Worm (Caenorhabditis elegans) whole organism, young adult: ENCODE data around the gene ZC443.7.

Source experiments
- B0336.3 ChIP-seq: fragments of 200-800 bp; sonication (Bioruptor generic); IDR thresholded peaks from 2 replicates; pipeline ENCODE4 v1.3.6; 2022; ENCODE audit warnings: missing genetic modification characterization, missing compliant biosample characterization
- Y53F4B.3 ChIP-seq: fragments of 200-800 bp; sonication (Bioruptor generic); IDR thresholded peaks from 2 replicates; pipeline ENCODE4 v1.3.6; 2022; ENCODE audit warnings: missing genetic modification reagents, missing genetic modification characterization, missing compliant biosample characterization
- Y95B8A.8 ChIP-seq: fragments of 200-800 bp; sonication (Bioruptor generic); IDR thresholded peaks from 2 replicates; pipeline ENCODE4 v1.3.6; 2022; ENCODE audit warnings: missing genetic modification reagents, missing genetic modification characterization, missing compliant biosample characterization
- ama-1 ChIP-seq, 3 experiments: fragments of 150-350 bp in 1 of 3; sonication (generic microtip) in 2 of 3; optimal IDR thresholded peaks; 2 replicates each; lab custom pipeline; 2014 to 2018; ENCODE audit warnings: missing biosample characterization in 2 of 3, missing genetic modification characterization in 2 of 3, missing genetic modification reagents in 2 of 3
- cebp-1 ChIP-seq, 2 experiments: fragments of 200-800 bp in 1 of 2; sonication (Bioruptor generic) in 1 of 2; sonication (generic microtip) in 1 of 2; IDR thresholded peaks in 1 of 2; optimal IDR thresholded peaks in 1 of 2; 2 replicates each; pipeline versions ENCODE4 v1.3.6 to Lab custom; 2017 to 2022; ENCODE audit warnings: missing compliant biosample characterization in 2 of 2, missing genetic modification characterization in 2 of 2, mild to moderate bottlenecking in 1 of 2, missing genetic modification reagents in 1 of 2, moderate library complexity in 1 of 2
- fkh-3 ChIP-seq: sonication (generic microtip); optimal IDR thresholded peaks from 2 replicates; lab custom pipeline; 2016; ENCODE audit warnings: mild to moderate bottlenecking, missing genetic modification characterization, missing compliant biosample characterization
- lin-35 ChIP-seq, 3 experiments: fragments of 150-350 bp in 2 of 3; sonication (generic microtip) in 1 of 3; optimal IDR thresholded peaks; 2 replicates each; lab custom pipeline; 2014 to 2018; ENCODE audit warnings: missing biosample characterization in 3 of 3, missing genetic modification characterization in 3 of 3, missing genetic modification reagents in 3 of 3
- madf-3 ChIP-seq: fragments of 200-800 bp; sonication (Bioruptor generic); IDR thresholded peaks from 2 replicates; pipeline ENCODE4 v1.3.6; 2022; ENCODE audit warnings: missing genetic modification reagents, missing genetic modification characterization, missing compliant biosample characterization
- pha-4 ChIP-seq: fragments of 150-350 bp; sonication (generic microtip); optimal IDR thresholded peaks from 2 replicates; lab custom pipeline; 2014; ENCODE audit warnings: missing biosample characterization, missing genetic modification reagents, missing genetic modification characterization
- rpc-1 ChIP-seq, 2 experiments: fragments of 150-350 bp in 1 of 2; sonication (generic microtip) in 1 of 2; optimal IDR thresholded peaks; 2 replicates each; lab custom pipeline; 2014 to 2018; ENCODE audit warnings: missing biosample characterization in 1 of 2, missing genetic modification characterization in 1 of 2, missing genetic modification reagents in 1 of 2, missing genotype in 1 of 2
- snpc-4 ChIP-seq, 5 experiments: fragments of 150-350 bp in 1 of 5; sonication (generic microtip) in 4 of 5; optimal IDR thresholded peaks; 2 replicates each; lab custom pipeline; 2014 to 2018; ENCODE audit warnings: missing genetic modification characterization in 5 of 5, missing biosample characterization in 3 of 5, antibody characterized with exemption in 2 of 5, mild to moderate bottlenecking in 2 of 5, missing compliant biosample characterization in 2 of 5, missing genotype in 2 of 5, moderate library complexity in 2 of 5, missing genetic modification reagents in 1 of 5
- tlf-1 ChIP-seq: fragments of 200-800 bp; sonication (Bioruptor generic); optimal IDR thresholded peaks from 2 replicates; lab custom pipeline; 2018; ENCODE audit warnings: mild to moderate bottlenecking, missing genetic modification characterization, missing compliant biosample characterization
- unc-62 ChIP-seq: fragments of 150-350 bp; optimal IDR thresholded peaks from 2 replicates; lab custom pipeline; 2014; ENCODE audit warnings: missing biosample characterization, missing genetic modification reagents, missing genetic modification characterization

DNA sequence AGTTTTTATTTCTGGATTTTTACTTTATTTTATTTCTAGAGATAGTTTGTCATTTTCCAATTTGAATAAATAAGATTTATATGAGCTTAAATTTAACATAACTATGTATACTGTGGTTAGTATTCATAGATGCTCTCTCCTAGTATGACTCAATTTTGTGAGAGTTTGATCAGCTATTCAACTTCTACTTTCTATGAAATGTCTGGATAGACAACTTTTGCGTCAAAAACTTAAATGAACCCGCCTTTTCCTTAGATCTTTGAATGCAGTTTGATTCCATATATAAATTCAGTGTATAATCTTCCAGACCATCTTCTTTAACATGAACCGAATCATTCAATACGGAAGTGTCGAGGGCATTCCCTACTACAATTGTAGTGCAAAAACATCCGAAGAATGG lies 37.3 kb upstream of the ZC443.7 start, which contains the start of gene srt-43:
- TF ChIP-seq fkh-3 (tag; lab: Kevin White, UChicago) (no peak), unc-62 (GFP tag; lab: Kevin White, UChicago) (no peak), Y95B8A.8 (GFP tag; lab: Robert Waterston, UW) (no peak), Y53F4B.3 (no peak), cebp-1 (GFP tag; IDR thresholded peaks at IDR 0.05; lab: Robert Waterston, UW) (no peak), cebp-1 (tag; optimal IDR thresholded peaks at IDR 0.05; lab: Kevin White, UChicago) (no peak), tlf-1 (GFP tag; lab: Kevin White, UChicago) (no peak), lin-35 (GFP tag; optimal IDR thresholded peaks at IDR 0.05; lab: Kevin White, UChicago) (no peak), B0336.3 (GFP tag; lab: Robert Waterston, UW) (no peak), ama-1 (optimal IDR thresholded peaks at IDR 0.05; lab: Kevin White, UChicago) (no peak), ama-1 (GFP tag; optimal IDR thresholded peaks at IDR 0.05; lab: Kevin White, UChicago) (no peak), pha-4 (tag; lab: Kevin White, UChicago) (no peak), madf-3 (GFP tag; lab: Robert Waterston, UW) (no peak), rpc-1 (optimal IDR thresholded peaks at IDR 0.05; lab: Kevin White, UChicago) (no peak), rpc-1 (tag; optimal IDR thresholded peaks at IDR 0.05; lab: Kevin White, UChicago) (no peak), snpc-4 (GFP tag; optimal IDR thresholded peaks at IDR 0.05; lab: Kevin White, UChicago) (no peak), snpc-4 (tag; optimal IDR thresholded peaks at IDR 0.05; lab: Kevin White, UChicago) (no peak)
